Worm (Caenorhabditis elegans) whole organism, L4 larva: ENCODE data around the gene melo-3.

Experiments used
- D1046.2 ChIP-seq: fragments of 200-800 bp; sonication (Bioruptor generic); IDR thresholded peaks from 2 replicates; pipeline ENCODE4 v1.3.6; 2022; ENCODE audit warnings: missing genetic modification characterization, missing compliant biosample characterization
- F49E8.2 ChIP-seq: sonication (generic microtip); optimal IDR thresholded peaks from 2 replicates; lab custom pipeline; 2016; ENCODE audit warnings: missing compliant biosample characterization, mild to moderate bottlenecking, missing genetic modification characterization, borderline replicate concordance
- R02D3.7 ChIP-seq: fragments of 150-350 bp; sonication (generic microtip); optimal IDR thresholded peaks from 3 replicates; lab custom pipeline; 2014; ENCODE audit warnings: missing biosample characterization, missing genetic modification characterization
- T20F7.1 ChIP-seq: fragments of 200-800 bp; sonication (Bioruptor generic); optimal IDR thresholded peaks from 2 replicates; lab custom pipeline; 2018; ENCODE audit warnings: mild to moderate bottlenecking, missing genetic modification characterization, missing compliant biosample characterization
- T26A8.4 ChIP-seq: fragments of 200-800 bp; sonication (Bioruptor generic); IDR thresholded peaks from 2 replicates; pipeline ENCODE4 v1.3.6; 2022; ENCODE audit warnings: missing genetic modification characterization, missing compliant biosample characterization
- Y105C5A.15 ChIP-seq: fragments of 200-800 bp; sonication (Bioruptor generic); IDR thresholded peaks from 2 replicates; pipeline ENCODE4 v1.3.6; 2022; ENCODE audit warnings: missing genetic modification characterization, missing compliant biosample characterization
- Y48G9A.11 ChIP-seq: fragments of 200-800 bp; sonication (Bioruptor generic); IDR thresholded peaks from 2 replicates; pipeline ENCODE4 v1.3.6; 2022; ENCODE audit warnings: missing genetic modification reagents, missing genetic modification characterization, missing compliant biosample characterization
- ZK337.2 ChIP-seq: fragments of 200-800 bp; sonication (Bioruptor generic); IDR thresholded peaks from 2 replicates; pipeline ENCODE4 v1.3.6; 2022; ENCODE audit warnings: missing genetic modification reagents, missing genetic modification characterization, missing compliant biosample characterization
- aha-1 ChIP-seq: fragments of 150-350 bp; peaks from one replicate; lab custom pipeline; 2014; ENCODE audit warnings: missing biosample characterization, missing genetic modification characterization
- ceh-20 ChIP-seq: fragments of 200-800 bp; sonication (Bioruptor generic); IDR thresholded peaks from 2 replicates; pipeline ENCODE4 v1.3.6; 2022; ENCODE audit warnings: missing genetic modification reagents, missing genetic modification characterization, missing compliant biosample characterization
- ceh-28 ChIP-seq: fragments of 150-350 bp; optimal IDR thresholded peaks from 2 replicates; lab custom pipeline; 2014; ENCODE audit warnings: missing biosample characterization, missing genetic modification reagents, missing genetic modification characterization
- ceh-44 ChIP-seq: fragments of 200-800 bp; sonication (Bioruptor generic); IDR thresholded peaks from 2 replicates; pipeline ENCODE4 v1.3.6; 2022; ENCODE audit warnings: missing genetic modification reagents, missing genetic modification characterization, missing compliant biosample characterization
- ceh-82 ChIP-seq: sonication (generic microtip); optimal IDR thresholded peaks from 2 replicates; lab custom pipeline; 2017; ENCODE audit warnings: missing biosample characterization, missing genetic modification characterization
- ces-1 ChIP-seq: fragments of 150-350 bp; sonication (generic microtip); optimal IDR thresholded peaks from 4 replicates; lab custom pipeline; 2014; ENCODE audit warnings: missing biosample characterization, missing genetic modification reagents, missing genetic modification characterization
- ctbp-1 ChIP-seq: fragments of 200-800 bp; sonication (Bioruptor generic); IDR thresholded peaks from 2 replicates; pipeline ENCODE4 v1.3.6; 2022; ENCODE audit warnings: missing genetic modification reagents, missing genetic modification characterization, missing compliant biosample characterization
- fkh-10 ChIP-seq: fragments of 150-350 bp; optimal IDR thresholded peaks from 2 replicates; lab custom pipeline; 2014; ENCODE audit warnings: missing biosample characterization, missing genetic modification reagents, missing genetic modification characterization
- hif-1 ChIP-seq, 2 experiments: sonication (generic microtip); optimal IDR thresholded peaks; 2 replicates each; lab custom pipeline; 2016 to 2017; ENCODE audit warnings: missing compliant biosample characterization in 2 of 2, missing genetic modification characterization in 2 of 2, missing genetic modification reagents in 2 of 2, missing genotype in 2 of 2, mild to moderate bottlenecking in 1 of 2
- hlh-30 ChIP-seq: sonication (generic microtip); optimal IDR thresholded peaks from 2 replicates; lab custom pipeline; 2017; ENCODE audit warnings: antibody characterized with exemption, mild to moderate bottlenecking, missing genetic modification characterization, missing compliant biosample characterization; ENCODE audit not compliant: insufficient read depth
- hmg-1.1 ChIP-seq: fragments of 200-800 bp; sonication (Bioruptor generic); IDR thresholded peaks from 2 replicates; pipeline ENCODE4 v1.3.6; 2022; ENCODE audit warnings: missing genetic modification reagents, missing genetic modification characterization, missing compliant biosample characterization
- lin-13 ChIP-seq: fragments of 150-350 bp; optimal IDR thresholded peaks from 2 replicates; lab custom pipeline; 2014; ENCODE audit warnings: missing biosample characterization, missing genetic modification reagents, missing genetic modification characterization
- lin-15B ChIP-seq: fragments of 150-350 bp; sonication (generic microtip); optimal IDR thresholded peaks from 3 replicates; lab custom pipeline; 2014; ENCODE audit warnings: missing biosample characterization, missing genetic modification characterization
- lin-38 ChIP-seq: fragments of 200-800 bp; sonication (Bioruptor generic); IDR thresholded peaks from 2 replicates; pipeline ENCODE4 v1.3.6; 2022; ENCODE audit warnings: missing genetic modification reagents, missing genetic modification characterization, missing compliant biosample characterization
- lin-39 ChIP-seq: fragments of 150-350 bp; optimal IDR thresholded peaks from 2 replicates; lab custom pipeline; 2014; ENCODE audit warnings: missing biosample characterization, missing genetic modification reagents, missing genetic modification characterization
- madf-9 ChIP-seq: fragments of 200-800 bp; sonication (Bioruptor generic); conservative IDR thresholded peaks from 2 replicates; pipeline ENCODE4 v1.3.6; 2022; ENCODE audit warnings: missing genetic modification reagents, missing genetic modification characterization, missing compliant biosample characterization
- mes-2 ChIP-seq: sonication (generic microtip); optimal IDR thresholded peaks from 2 replicates; lab custom pipeline; 2016; ENCODE audit warnings: missing genotype, mild to moderate bottlenecking, missing genetic modification characterization, missing compliant biosample characterization; ENCODE audit not compliant: poor library complexity, severe bottlenecking
- mxl-3 ChIP-seq: fragments of 200-800 bp; sonication (Bioruptor generic); optimal IDR thresholded peaks from 2 replicates; lab custom pipeline; 2018; ENCODE audit warnings: mild to moderate bottlenecking, missing genetic modification characterization, missing compliant biosample characterization
- nhr-102 ChIP-seq: sonication (generic microtip); optimal IDR thresholded peaks from 2 replicates; lab custom pipeline; 2016; ENCODE audit warnings: mild to moderate bottlenecking, missing genetic modification characterization, moderate library complexity, missing compliant biosample characterization
- nhr-11 ChIP-seq: fragments of 150-350 bp; optimal IDR thresholded peaks from 2 replicates; lab custom pipeline; 2014; ENCODE audit warnings: missing biosample characterization, missing genetic modification characterization
- nhr-25 ChIP-seq: sonication (generic microtip); optimal IDR thresholded peaks from 2 replicates; lab custom pipeline; 2017; ENCODE audit warnings: missing genetic modification characterization, mild to moderate bottlenecking, missing compliant biosample characterization, antibody characterized with exemption, moderate library complexity, borderline replicate concordance; ENCODE audit not compliant: insufficient read depth
- nhr-28 ChIP-seq: fragments of 150-350 bp; optimal IDR thresholded peaks from 2 replicates; lab custom pipeline; 2014; ENCODE audit warnings: missing biosample characterization, missing genetic modification characterization
- nhr-42 ChIP-seq: fragments of 200-800 bp; sonication (Bioruptor generic); IDR thresholded peaks from 2 replicates; pipeline ENCODE4 v1.3.6; 2022; ENCODE audit warnings: missing genetic modification characterization, missing compliant biosample characterization
- nhr-48 ChIP-seq: sonication (generic microtip); optimal IDR thresholded peaks from 2 replicates; lab custom pipeline; 2016; ENCODE audit warnings: mild to moderate bottlenecking, missing genetic modification characterization, missing compliant biosample characterization
- nhr-76 ChIP-seq: fragments of 150-350 bp; optimal IDR thresholded peaks from 2 replicates; lab custom pipeline; 2014; ENCODE audit warnings: missing biosample characterization, missing genetic modification characterization
- php-3 ChIP-seq: fragments of 200-800 bp; sonication (Bioruptor generic); IDR thresholded peaks from 2 replicates; pipeline ENCODE4 v1.3.6; 2022; ENCODE audit warnings: missing genetic modification reagents, missing genetic modification characterization, missing compliant biosample characterization
- pqm-1 ChIP-seq: sonication (generic microtip); optimal IDR thresholded peaks from 2 replicates; lab custom pipeline; 2017; ENCODE audit warnings: missing biosample characterization, missing genetic modification characterization
- saeg-2 ChIP-seq: fragments of 200-800 bp; sonication (Bioruptor generic); IDR thresholded peaks from 2 replicates; pipeline ENCODE4 v1.3.6; 2022; ENCODE audit warnings: missing genetic modification reagents, missing genetic modification characterization, missing compliant biosample characterization
- spr-3 ChIP-seq: fragments of 200-800 bp; sonication (Bioruptor generic); optimal IDR thresholded peaks from 2 replicates; lab custom pipeline; 2018; ENCODE audit warnings: mild to moderate bottlenecking, missing genetic modification characterization, missing compliant biosample characterization
- unc-39 ChIP-seq: sonication (generic microtip); optimal IDR thresholded peaks from 2 replicates; lab custom pipeline; 2017; ENCODE audit warnings: missing biosample characterization, missing genetic modification characterization
- vab-7 ChIP-seq: fragments of 200-800 bp; sonication (Bioruptor generic); IDR thresholded peaks from 2 replicates; pipeline ENCODE4 v1.3.6; 2022; ENCODE audit warnings: missing genetic modification reagents, missing genetic modification characterization, missing compliant biosample characterization
- zfp-2 ChIP-seq: sonication (generic microtip); optimal IDR thresholded peaks from 2 replicates; lab custom pipeline; 2016; ENCODE audit warnings: mild to moderate bottlenecking, missing genetic modification characterization, missing compliant biosample characterization
- ztf-7 ChIP-seq: fragments of 150-350 bp; optimal IDR thresholded peaks from 2 replicates; lab custom pipeline; 2014; ENCODE audit warnings: missing biosample characterization, missing genetic modification characterization

melo-3 gene

DNA sequence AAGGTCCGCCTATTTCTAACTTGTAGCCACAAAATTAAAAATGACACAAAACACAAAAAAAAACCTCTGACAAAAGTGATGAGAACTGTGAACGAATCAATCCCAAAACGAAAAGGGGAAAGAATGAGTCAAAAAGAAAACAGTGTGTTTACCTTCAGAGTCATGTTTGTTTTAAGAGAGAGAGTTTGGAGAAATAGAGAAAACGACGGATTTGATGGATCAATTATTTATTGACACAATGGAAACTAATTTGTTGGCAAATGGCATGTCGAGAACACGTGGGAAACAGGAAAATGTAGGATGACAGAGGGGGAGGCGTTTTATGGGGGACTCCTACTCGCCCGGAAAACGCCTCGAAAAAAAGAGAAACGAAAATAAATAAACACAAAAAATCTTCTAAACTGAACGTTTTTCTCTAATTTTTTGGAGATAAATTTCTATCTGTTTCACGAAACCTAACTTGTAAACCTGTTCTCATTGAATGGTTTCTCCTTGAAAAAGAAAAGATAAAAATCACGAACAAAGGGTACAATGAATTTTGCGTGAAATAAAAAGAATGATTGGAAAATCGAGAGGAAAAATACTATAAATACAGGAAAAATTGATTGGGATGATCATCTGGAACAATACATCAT lies 19.8 kb downstream of the melo-3 start (continued):
- TF ChIP-seq lin-15B, result no peak

DNA sequence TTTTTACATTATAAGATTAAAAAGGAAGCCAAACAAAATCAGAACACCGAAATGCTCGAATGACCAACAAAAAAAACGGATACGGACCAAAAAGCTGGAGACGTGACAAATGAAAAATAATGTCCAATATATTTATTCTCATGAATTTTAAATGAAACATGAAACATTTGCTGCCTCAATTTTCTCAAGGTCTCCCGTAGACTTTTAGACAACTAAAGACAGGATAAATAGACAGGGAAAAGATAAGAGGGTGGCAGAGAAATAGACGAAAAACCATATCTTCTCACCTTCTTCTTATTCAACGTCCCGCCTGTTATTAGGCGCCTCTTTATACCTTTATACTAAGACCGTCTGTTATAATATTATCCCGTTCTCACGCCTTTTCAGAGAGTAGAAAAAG lies 20.9 kb downstream of the melo-3 start:
- no peak for TF ChIP-seq zfp-2 (tag; lab: Kevin White, UChicago)
- no peak for TF ChIP-seq lin-13
- no peak for TF ChIP-seq mes-2
- no peak for TF ChIP-seq mxl-3 (GFP tag; lab: Kevin White, UChicago)
- no peak for TF ChIP-seq spr-3 (GFP tag; lab: Kevin White, UChicago)
- TF ChIP-seq R02D3.7 (tag; lab: Kevin White, UChicago), result no peak
- TF ChIP-seq hif-1 (tag; optimal IDR thresholded peaks at IDR 0.05; lab: Kevin White, UChicago), result peak in 1 of 2 experiments; percentile 25
- peak; percentile 83 for TF ChIP-seq aha-1
- TF ChIP-seq saeg-2 (GFP tag; lab: Robert Waterston, UW), result no peak

DNA sequence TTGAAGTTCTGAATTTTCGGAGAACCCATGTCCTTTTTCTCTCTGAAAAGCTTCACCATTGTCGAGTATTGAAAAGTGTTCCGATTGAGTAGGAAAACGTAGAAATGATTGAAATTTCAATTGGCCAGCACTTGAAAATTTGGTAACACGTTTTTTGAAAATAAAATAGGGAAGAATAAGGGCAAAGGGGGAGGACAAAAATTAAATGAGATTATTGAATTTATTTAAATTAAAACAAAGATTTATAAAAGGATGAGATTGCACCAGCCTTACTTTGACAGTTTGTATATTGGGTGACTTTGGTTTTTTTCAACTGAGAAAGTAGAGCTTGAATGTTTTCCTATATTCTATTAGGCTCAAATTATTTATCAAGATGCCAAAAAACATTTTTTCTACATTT lies 22.5 kb downstream of the melo-3 start, which contains the start of gene obr-2:
Gene obr-2, minus strand, starts transcription at position 101 of the 400 bp plus-strand sequence.
- TF ChIP-seq nhr-42 (GFP tag; lab: Robert Waterston, UW), result no peak
- no peak for TF ChIP-seq ceh-44 (GFP tag; lab: Robert Waterston, UW)
- no peak for TF ChIP-seq fkh-10
- no peak for TF ChIP-seq nhr-11 (tag; lab: Kevin White, UChicago)
- no peak for TF ChIP-seq madf-9 (GFP tag; lab: Robert Waterston, UW)
- TF ChIP-seq T26A8.4 (GFP tag; lab: Robert Waterston, UW), result no peak
- no peak for TF ChIP-seq vab-7
- no peak for TF ChIP-seq pqm-1 (tag; lab: Kevin White, UChicago)
- TF ChIP-seq unc-39, result no peak
- TF ChIP-seq nhr-76 (tag; lab: Kevin White, UChicago), result no peak
- no peak for TF ChIP-seq ctbp-1
- no peak for TF ChIP-seq Y48G9A.11 (GFP tag; lab: Robert Waterston, UW)
- no peak for TF ChIP-seq F49E8.2 (tag; lab: Kevin White, UChicago)
- no peak for TF ChIP-seq lin-13
- no peak for TF ChIP-seq ces-1 (GFP tag; lab: Kevin White, UChicago)
- TF ChIP-seq ceh-20 (GFP tag; lab: Robert Waterston, UW), result no peak
- no peak for TF ChIP-seq nhr-25 (tag; lab: Kevin White, UChicago)

DNA sequence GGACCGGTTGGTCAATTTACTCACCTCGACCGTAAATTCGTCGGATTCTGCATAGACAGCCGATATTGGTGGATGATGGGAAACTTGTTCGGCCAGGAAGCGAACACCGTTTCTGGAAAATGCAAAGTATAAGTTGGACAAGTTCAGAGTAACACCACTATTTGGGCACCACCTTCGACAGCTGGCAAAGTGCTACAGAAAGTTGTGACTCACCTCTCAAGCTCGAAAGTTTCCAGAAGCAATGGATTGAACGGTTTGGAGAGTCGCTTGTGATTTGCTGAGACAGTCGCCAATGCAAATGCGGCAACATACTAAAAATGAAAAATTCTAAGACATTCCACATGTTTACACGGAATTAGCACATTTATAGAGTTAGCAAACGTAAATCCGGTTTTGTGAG lies 23.3 kb downstream of the melo-3 start:
- peak; percentile 90 for TF ChIP-seq aha-1
- TF ChIP-seq nhr-102 (tag; lab: Kevin White, UChicago), result no peak
- TF ChIP-seq hlh-30 (tag; lab: Kevin White, UChicago), result no peak
- no peak for TF ChIP-seq nhr-42 (GFP tag; lab: Robert Waterston, UW)
- TF ChIP-seq lin-39, result no peak
- no peak for TF ChIP-seq Y105C5A.15 (GFP tag; lab: Robert Waterston, UW)
- no peak for TF ChIP-seq ZK337.2 (GFP tag; lab: Robert Waterston, UW)
- no peak for TF ChIP-seq ceh-28 (tag; lab: Kevin White, UChicago)

DNA sequence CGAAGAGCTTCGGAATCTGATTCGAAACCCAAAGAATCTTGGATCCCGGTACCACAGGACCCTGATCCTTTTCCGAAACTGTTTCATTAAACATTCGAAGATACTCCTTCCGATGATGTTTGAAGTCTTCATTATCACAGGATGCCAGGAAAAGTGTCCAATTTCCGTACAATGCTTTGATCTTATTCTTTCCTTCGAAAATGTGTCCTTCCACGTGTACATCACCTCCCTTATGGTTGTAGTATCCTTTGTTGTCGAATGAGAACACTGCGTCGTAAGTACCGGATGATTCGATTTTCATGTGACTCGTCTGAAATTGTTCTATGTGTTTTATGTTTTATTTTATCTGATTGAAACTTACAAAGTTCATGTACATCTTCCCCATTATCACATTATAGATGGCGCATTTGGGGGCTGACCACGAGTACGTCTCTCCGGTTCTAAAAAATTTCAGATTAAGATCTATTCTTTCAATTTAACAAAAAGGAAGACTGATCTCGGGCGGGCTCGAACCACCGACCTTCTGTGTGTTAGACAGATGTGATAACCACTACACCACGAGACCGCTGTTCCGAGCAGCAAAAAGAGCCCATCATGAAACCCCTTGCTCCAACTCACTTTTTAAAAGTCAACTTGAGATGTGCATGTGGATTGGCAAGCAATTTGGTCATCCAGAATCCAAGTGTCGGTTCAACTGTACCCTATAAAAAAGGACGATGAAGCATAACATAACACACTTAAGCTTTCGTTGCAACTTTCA lies 23.9 kb downstream of the melo-3 start:
- TF ChIP-seq nhr-76 (tag; lab: Kevin White, UChicago) (no peak), nhr-28 (tag; lab: Kevin White, UChicago) (no peak), lin-15B (no peak), T20F7.1 (peak; percentile 17), unc-39 (no peak), saeg-2 (GFP tag; lab: Robert Waterston, UW) (no peak), ztf-7 (no peak), ceh-28 (tag; lab: Kevin White, UChicago) (no peak), ceh-44 (GFP tag; lab: Robert Waterston, UW) (0 out of 2 replicates have a peak, but pooled peaks have one; percentile 19), D1046.2 (GFP tag; lab: Robert Waterston, UW) (no peak), hmg-1.1 (GFP tag; lab: Robert Waterston, UW) (peak; percentile 17; the same call in 1 of the 2 replicates), ceh-82 (tag; lab: Kevin White, UChicago) (no peak), php-3 (GFP tag; lab: Robert Waterston, UW) (no peak), lin-38 (GFP tag; lab: Robert Waterston, UW) (peak; percentile 66), aha-1 (peak; percentile 46), nhr-42 (GFP tag; lab: Robert Waterston, UW) (0 out of 2 replicates have a peak, but pooled peaks have one; percentile 14), Y105C5A.15 (GFP tag; lab: Robert Waterston, UW) (no peak), nhr-48 (tag; lab: Kevin White, UChicago) (peak; percentile 40)
